Fruit fly (Drosophila melanogaster) whole organism, embryonic: ENCODE data around the gene Rab9.

ENCODE experiments used
- Atf-2 ChIP-seq: fragments of 200-800 bp; sonication (Bioruptor generic); optimal IDR thresholded peaks from 2 replicates; lab custom pipeline; 2016; ENCODE audit warnings: missing biosample characterization, missing genetic modification characterization
- BEAF-32 ChIP-seq: fragments of 200-800 bp; sonication (Bioruptor generic); optimal IDR thresholded peaks from 3 replicates; lab custom pipeline; 2017; ENCODE audit warnings: missing biosample characterization, missing genetic modification characterization, mild to moderate bottlenecking, moderate library complexity, missing genetic modification reagents
- BtbVII ChIP-seq: fragments of 200-800 bp; sonication (Bioruptor generic); optimal IDR thresholded peaks from 3 replicates; lab custom pipeline; 2017; ENCODE audit warnings: missing biosample characterization, mild to moderate bottlenecking, missing genetic modification characterization
- CG10147 ChIP-seq: fragments of 200-800 bp; sonication (Bioruptor generic); optimal IDR thresholded peaks from 2 replicates; lab custom pipeline; 2019; ENCODE audit warnings: missing biosample characterization, mild to moderate bottlenecking, missing genetic modification characterization, moderate library complexity
- CG13775 ChIP-seq: fragments of 200-800 bp; sonication (Bioruptor generic); optimal IDR thresholded peaks from 3 replicates; lab custom pipeline; 2017; ENCODE audit warnings: missing biosample characterization, mild to moderate bottlenecking, missing genetic modification characterization
- CG15479 ChIP-seq: fragments of 200-800 bp; sonication (Bioruptor generic); optimal IDR thresholded peaks from 3 replicates; lab custom pipeline; 2019; ENCODE audit warnings: missing biosample characterization, mild to moderate bottlenecking, missing genetic modification characterization, moderate library complexity
- CG18476 ChIP-seq: fragments of 200-800 bp; sonication (Bioruptor generic); optimal IDR thresholded peaks from 2 replicates; lab custom pipeline; 2016; ENCODE audit warnings: missing biosample characterization, mild to moderate bottlenecking, missing genetic modification characterization
- CG18619 ChIP-seq: fragments of 200-800 bp; sonication (Bioruptor generic); optimal IDR thresholded peaks from 3 replicates; lab custom pipeline; 2017; ENCODE audit warnings: missing biosample characterization, mild to moderate bottlenecking, missing genetic modification characterization
- CG3065 ChIP-seq: fragments of 200-800 bp; sonication (Bioruptor generic); optimal IDR thresholded peaks from 2 replicates; lab custom pipeline; 2016; ENCODE audit warnings: missing biosample characterization, missing genetic modification characterization
- CG31388 ChIP-seq: fragments of 200-800 bp; sonication (Bioruptor generic); optimal IDR thresholded peaks from 2 replicates; lab custom pipeline; 2016; ENCODE audit warnings: missing biosample characterization, missing genetic modification characterization
- CG33213 ChIP-seq: fragments of 200-800 bp; sonication (Bioruptor generic); optimal IDR thresholded peaks from 3 replicates; lab custom pipeline; 2016; ENCODE audit warnings: missing biosample characterization, missing genetic modification characterization
- CG34422 ChIP-seq: fragments of 200-800 bp; sonication (Bioruptor generic); IDR thresholded peaks from 3 replicates; pipeline ENCODE4 v1.3.6; 2022; ENCODE audit warnings: missing biosample characterization, missing genetic modification characterization
- CG3847 ChIP-seq: fragments of 200-800 bp; sonication (Bioruptor generic); IDR thresholded peaks from 2 replicates; pipeline ENCODE4 v1.3.6; 2022; ENCODE audit warnings: missing biosample characterization, missing genetic modification characterization
- CG3995 ChIP-seq: fragments of 200-800 bp; sonication (Bioruptor generic); optimal IDR thresholded peaks from 3 replicates; lab custom pipeline; 2016; ENCODE audit warnings: missing biosample characterization, missing genetic modification characterization
- CG4328 ChIP-seq: fragments of 200-800 bp; sonication (Bioruptor generic); optimal IDR thresholded peaks from 3 replicates; lab custom pipeline; 2017; ENCODE audit warnings: missing biosample characterization, missing genetic modification reagents, missing genetic modification characterization
- CG7839 ChIP-seq: fragments of 200-800 bp; sonication (Bioruptor generic); optimal IDR thresholded peaks from 3 replicates; lab custom pipeline; 2018; ENCODE audit warnings: missing biosample characterization, mild to moderate bottlenecking, missing genetic modification characterization, moderate library complexity
- CG8944 ChIP-seq: fragments of 200-800 bp; sonication (Bioruptor generic); optimal IDR thresholded peaks from 3 replicates; lab custom pipeline; 2016; ENCODE audit warnings: missing biosample characterization, missing genetic modification characterization
- Dbx ChIP-seq: fragments of 200-800 bp; sonication (Bioruptor generic); IDR thresholded peaks from 3 replicates; pipeline ENCODE4 v1.3.6; 2022; ENCODE audit warnings: missing biosample characterization, missing genetic modification characterization
- ERR ChIP-seq: fragments of 200-800 bp; sonication (Bioruptor generic); optimal IDR thresholded peaks from 2 replicates; lab custom pipeline; 2016; ENCODE audit warnings: missing biosample characterization, missing genetic modification characterization
- Fer2 ChIP-seq: fragments of 200-800 bp; sonication (Bioruptor generic); optimal IDR thresholded peaks from 2 replicates; lab custom pipeline; 2018; ENCODE audit warnings: missing biosample characterization, mild to moderate bottlenecking, missing genetic modification characterization, moderate library complexity
- H2.0 ChIP-seq: fragments of 200-800 bp; sonication (Bioruptor generic); IDR thresholded peaks from 2 replicates; pipeline ENCODE4 v1.3.6; 2022; ENCODE audit warnings: missing biosample characterization, missing genetic modification characterization
- Kr ChIP-seq: fragments of 200-800 bp; sonication (Bioruptor generic); optimal IDR thresholded peaks from 2 replicates; lab custom pipeline; 2017; ENCODE audit warnings: missing biosample characterization, mild to moderate bottlenecking, missing genetic modification characterization
- Mad ChIP-seq: fragments of 200-800 bp; sonication (Bioruptor generic); optimal IDR thresholded peaks from 2 replicates; lab custom pipeline; 2016; ENCODE audit warnings: missing biosample characterization, missing genetic modification characterization
- Neu2 ChIP-seq: fragments of 200-800 bp; sonication (Bioruptor generic); optimal IDR thresholded peaks from 3 replicates; lab custom pipeline; 2016; ENCODE audit warnings: missing biosample characterization, missing genetic modification characterization, borderline replicate concordance
- Nf-YB ChIP-seq: fragments of 200-800 bp; sonication (Bioruptor generic); optimal IDR thresholded peaks from 3 replicates; lab custom pipeline; 2019; ENCODE audit warnings: missing biosample characterization, mild to moderate bottlenecking, missing genetic modification characterization, moderate library complexity
- Pdp1 ChIP-seq, 2 experiments: fragments of 200-800 bp; sonication (Bioruptor generic); optimal IDR thresholded peaks; 3 replicates each; lab custom pipeline; 2016; ENCODE audit warnings: missing biosample characterization in 2 of 2, missing genetic modification characterization in 2 of 2, mild to moderate bottlenecking in 1 of 2, moderate library complexity in 1 of 2
- Ssrp ChIP-seq: fragments of 200-800 bp; sonication (Bioruptor generic); optimal IDR thresholded peaks from 2 replicates; lab custom pipeline; 2018; ENCODE audit warnings: missing biosample characterization, mild to moderate bottlenecking, missing genetic modification characterization, moderate library complexity
- Stat92E ChIP-seq, 3 experiments: fragments of >200 bp in 2 of 3; fragments of 200-800 bp in 1 of 3; sonication (Bioruptor generic) in 1 of 3; optimal IDR thresholded peaks; 2 replicates each; lab custom pipeline; 2017 to 2019; ENCODE audit warnings: missing biosample characterization in 3 of 3, missing genetic modification characterization in 3 of 3, mild to moderate bottlenecking in 1 of 3, moderate library complexity in 1 of 3
- amos ChIP-seq: fragments of 200-800 bp; sonication (Bioruptor generic); IDR thresholded peaks from 2 replicates; pipeline ENCODE4 v1.3.6; 2022; ENCODE audit warnings: missing biosample characterization, missing genetic modification characterization; ENCODE audit not compliant: partially characterized antibody
- aop ChIP-seq: fragments of 200-800 bp; sonication (Bioruptor generic); IDR thresholded peaks from 2 replicates; pipeline ENCODE4 v1.3.6; 2022; ENCODE audit warnings: missing biosample characterization, missing genetic modification characterization
- bcd ChIP-seq: fragments of 200-800 bp; sonication (Bioruptor generic); optimal IDR thresholded peaks from 2 replicates; lab custom pipeline; 2017; ENCODE audit warnings: missing biosample characterization, mild to moderate bottlenecking, missing genetic modification characterization
- bowl ChIP-seq: fragments of 200-800 bp; sonication (Bioruptor generic); IDR thresholded peaks from 2 replicates; pipeline ENCODE4 v1.3.6; 2022; ENCODE audit warnings: missing biosample characterization, missing genetic modification characterization
- dmrt99B ChIP-seq: fragments of 200-800 bp; sonication (Bioruptor generic); optimal IDR thresholded peaks from 2 replicates; lab custom pipeline; 2018; ENCODE audit warnings: missing biosample characterization, mild to moderate bottlenecking, missing genetic modification characterization, moderate library complexity
- ems ChIP-seq: fragments of 200-800 bp; sonication (Bioruptor generic); optimal IDR thresholded peaks from 3 replicates; lab custom pipeline; 2016; ENCODE audit warnings: missing biosample characterization, missing genetic modification characterization
- gce ChIP-seq: fragments of 200-800 bp; sonication (Bioruptor generic); IDR thresholded peaks from 3 replicates; pipeline ENCODE4 v1.3.6; 2022; ENCODE audit warnings: missing biosample characterization, missing genetic modification characterization
- grau ChIP-seq: fragments of 200-800 bp; optimal IDR thresholded peaks from 3 replicates; lab custom pipeline; 2019; ENCODE audit warnings: missing biosample characterization, mild to moderate bottlenecking, missing genetic modification characterization, moderate library complexity
- ind ChIP-seq: fragments of 200-800 bp; sonication (Bioruptor generic); optimal IDR thresholded peaks from 3 replicates; lab custom pipeline; 2016; ENCODE audit warnings: missing biosample characterization, missing genetic modification characterization
- insv ChIP-seq, 2 experiments: fragments of 200-800 bp; sonication (Bioruptor generic); optimal IDR thresholded peaks; 3 replicates each; lab custom pipeline; 2016 to 2018; ENCODE audit warnings: missing biosample characterization in 2 of 2, missing genetic modification characterization in 2 of 2
- nau ChIP-seq: fragments of 200-800 bp; sonication (Bioruptor generic); optimal IDR thresholded peaks from 3 replicates; lab custom pipeline; 2017; ENCODE audit warnings: missing biosample characterization, mild to moderate bottlenecking, missing genetic modification characterization, missing genetic modification reagents
- nmo ChIP-seq: fragments of 200-800 bp; sonication (Bioruptor generic); optimal IDR thresholded peaks from 2 replicates; lab custom pipeline; 2018; ENCODE audit warnings: missing biosample characterization, mild to moderate bottlenecking, missing genetic modification characterization, moderate library complexity
- nom ChIP-seq: fragments of 200-800 bp; sonication (Bioruptor generic); optimal IDR thresholded peaks from 2 replicates; lab custom pipeline; 2017; ENCODE audit warnings: missing biosample characterization, missing genetic modification characterization, mild to moderate bottlenecking, moderate library complexity, missing genetic modification reagents
- peb ChIP-seq: fragments of 200-800 bp; sonication (Bioruptor generic); IDR thresholded peaks from 2 replicates; pipeline ENCODE4 v1.3.6; 2022; ENCODE audit warnings: missing biosample characterization, missing genetic modification characterization
- stc ChIP-seq: fragments of 200-800 bp; sonication (Bioruptor generic); IDR thresholded peaks from 2 replicates; pipeline ENCODE4 v1.3.6; 2022; ENCODE audit warnings: missing biosample characterization, missing genetic modification characterization
- stwl ChIP-seq: fragments of 200-800 bp; sonication (Bioruptor generic); optimal IDR thresholded peaks from 3 replicates; lab custom pipeline; 2018; ENCODE audit warnings: missing biosample characterization, mild to moderate bottlenecking, missing genetic modification characterization, moderate library complexity
- trh ChIP-seq: fragments of 200-800 bp; sonication (Bioruptor generic); optimal IDR thresholded peaks from 2 replicates; lab custom pipeline; 2016; ENCODE audit warnings: missing biosample characterization, missing genetic modification characterization
- vfl ChIP-seq: fragments of 200-800 bp; sonication (Bioruptor generic); optimal IDR thresholded peaks from 2 replicates; lab custom pipeline; 2016; ENCODE audit warnings: missing biosample characterization, missing genetic modification characterization
- zen2 ChIP-seq: fragments of 200-800 bp; sonication (Bioruptor generic); IDR thresholded peaks from 3 replicates; pipeline ENCODE4 v1.3.6; 2022; ENCODE audit warnings: missing biosample characterization, missing genetic modification characterization; ENCODE audit not compliant: partially characterized antibody

The Rab9 gene

DNA sequence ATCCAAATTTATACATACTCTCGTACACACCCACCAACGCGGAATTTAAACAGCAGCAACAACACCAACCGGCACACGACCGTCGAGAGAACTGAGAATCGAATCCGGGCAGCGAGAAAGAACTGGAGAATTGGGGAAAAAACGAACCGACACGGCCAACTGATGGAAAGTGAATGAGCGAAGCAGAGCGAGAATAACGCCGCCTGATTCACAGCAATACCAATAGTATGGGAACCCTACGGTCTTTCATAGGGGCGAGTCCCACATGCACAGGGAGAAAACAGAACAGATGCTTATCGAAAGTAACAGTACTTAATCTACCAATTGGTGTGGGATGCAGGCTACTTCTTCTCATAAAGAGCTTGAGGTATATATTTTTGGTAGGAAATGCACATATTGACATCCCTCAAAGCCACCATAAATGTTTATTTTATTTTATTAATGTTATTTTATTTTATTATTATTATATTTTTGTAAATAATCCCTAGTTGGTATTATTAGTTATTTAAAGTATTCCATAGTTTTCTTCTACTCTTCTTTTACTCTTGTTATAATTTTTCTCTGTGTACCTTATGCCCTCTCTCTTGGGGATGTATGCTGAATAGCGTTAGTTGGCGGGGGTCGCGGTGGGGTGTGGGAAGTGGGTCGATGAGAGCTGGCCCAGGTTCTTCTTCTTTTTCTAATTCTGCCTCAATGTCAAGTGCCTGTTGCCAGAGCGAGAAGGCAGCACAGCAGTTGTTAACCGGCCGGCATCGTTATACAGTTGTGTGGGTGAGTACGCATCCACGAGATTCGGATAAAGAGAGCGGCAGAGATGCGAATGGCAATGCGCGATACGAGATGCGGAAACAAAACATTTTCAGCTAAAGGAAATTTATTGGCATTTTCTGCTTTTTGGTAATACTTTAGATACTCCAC lies 33.8 kb upstream of the Rab9 start, which contains the start of gene CG17544 (continued):
- TF ChIP-seq Nf-YB (GFP tag; lab: Kevin White, UChicago) (peak; percentile 67), bowl (no peak), CG31388 (GFP tag; lab: Kevin White, UChicago) (peak; percentile 6), CG4328 (GFP tag; lab: Kevin White, UChicago) (peak; percentile 77), dmrt99B (tag; lab: Kevin White, UChicago) (peak; percentile 86), CG34422 (GFP tag; lab: Robert Waterston, UW) (peak; percentile 99), zen2 (no peak), gce (GFP tag; lab: Robert Waterston, UW) (peak; percentile 56; the same call in 1 of the 3 replicates), CG3065 (GFP tag; lab: Kevin White, UChicago) (peak; percentile 33), bcd (peak; percentile 80), ind (peak; percentile 74), Atf-2 (GFP tag; lab: Kevin White, UChicago) (no peak), grau (peak; percentile 87), nmo (GFP tag; lab: Kevin White, UChicago) (peak; percentile 56), Stat92E (GFP tag; optimal IDR thresholded peaks at IDR 0.05; lab: Kevin White, UChicago) (no peak), CG8944 (GFP tag; lab: Kevin White, UChicago) (peak; percentile 33), Fer2 (peak; percentile 59), CG13775 (peak; percentile 89), ERR (GFP tag; lab: Kevin White, UChicago) (peak; percentile 40), Kr (GFP tag; lab: Kevin White, UChicago) (no peak), BEAF-32 (GFP tag; lab: Kevin White, UChicago) (no peak), stc (peak; percentile 7; the same call in 1 of the 2 replicates), trh (GFP tag; lab: Kevin White, UChicago) (peak; percentile 32), aop (GFP tag; lab: Robert Waterston, UW) (0 out of 2 replicates have a peak, but pooled peaks have one; percentile 24), stwl (tag; lab: Kevin White, UChicago) (no peak), BtbVII (GFP tag; lab: Kevin White, UChicago) (peak; percentile 84), CG33213 (GFP tag; lab: Kevin White, UChicago) (no peak), nau (GFP tag; lab: Kevin White, UChicago) (peak; percentile 70), CG10147 (GFP tag; lab: Kevin White, UChicago) (peak; percentile 40), Pdp1 (GFP tag; optimal IDR thresholded peaks at IDR 0.05; lab: Kevin White, UChicago) (peak; percentile 29 to 33), H2.0 (GFP tag; lab: Robert Waterston, UW) (peak; percentile 54), amos (peak; percentile 42; the same call in 1 of the 2 replicates), CG15479 (no peak), CG3995 (GFP tag; lab: Kevin White, UChicago) (no peak), Ssrp (peak; percentile 76), ems (GFP tag; lab: Kevin White, UChicago) (no peak), CG7839 (tag; lab: Kevin White, UChicago) (peak; percentile 74), vfl (GFP tag; lab: Kevin White, UChicago) (peak; percentile 5), insv (GFP tag; optimal IDR thresholded peaks at IDR 0.05; lab: Kevin White, UChicago) (peak in 1 of 2 experiments; percentile 28), peb (no peak), Dbx (GFP tag; lab: Robert Waterston, UW) (peak; percentile 76; the same call in 1 of the 3 replicates), CG18619 (GFP tag; lab: Kevin White, UChicago) (peak; percentile 87), nom (GFP tag; lab: Kevin White, UChicago) (peak; percentile 70), Mad (GFP tag; lab: Kevin White, UChicago) (no peak), CG18476 (no peak), CG3847 (GFP tag; lab: Robert Waterston, UW) (peak; percentile 56; the same call in 1 of the 2 replicates), Neu2 (GFP tag; lab: Kevin White, UChicago) (no peak)
